Worm (Caenorhabditis elegans) whole organism, mixed stage, embryonic: ENCODE data around the gene C33F10.11.

Experiments
- nhr-12 ChIP-seq: fragments of 150-350 bp; optimal IDR thresholded peaks from 2 replicates; lab custom pipeline; 2014; ENCODE audit warnings: missing biosample characterization, missing genetic modification characterization
- nhr-76 ChIP-seq: sonication (generic microtip); optimal IDR thresholded peaks from 2 replicates; lab custom pipeline; 2017; ENCODE audit warnings: missing biosample characterization, missing genetic modification characterization
- sptf-1 ChIP-seq: sonication (generic microtip); optimal IDR thresholded peaks from 2 replicates; lab custom pipeline; 2017; ENCODE audit warnings: mild to moderate bottlenecking, missing genetic modification characterization, moderate library complexity, missing compliant biosample characterization
- unc-39 ChIP-seq: fragments of 150-350 bp; optimal IDR thresholded peaks from 2 replicates; lab custom pipeline; 2014; ENCODE audit warnings: missing biosample characterization, missing genetic modification characterization

DNA sequence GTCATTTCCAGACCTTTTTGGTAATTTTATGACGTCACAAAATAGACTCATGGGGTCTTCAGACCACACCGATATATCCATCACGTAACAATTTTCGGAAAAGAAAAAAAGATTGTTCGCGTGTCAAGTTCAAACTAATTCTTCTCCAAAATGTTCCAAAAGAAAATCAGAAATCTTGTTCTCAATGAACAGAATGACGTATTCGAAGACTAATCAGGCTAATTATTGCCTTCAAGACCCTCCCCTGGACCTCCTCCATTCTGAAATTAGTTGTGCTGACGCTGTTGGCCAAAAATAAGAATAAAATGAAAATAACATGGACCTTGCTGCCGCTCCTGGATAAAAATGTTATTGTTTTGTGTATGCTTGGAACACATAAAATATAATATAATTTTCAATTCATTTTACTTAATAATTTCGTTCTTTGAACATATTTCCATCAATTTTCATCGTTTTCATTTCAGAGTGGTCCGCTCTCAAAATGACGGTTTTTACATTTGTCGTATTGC is 44.8 kb downstream of the C33F10.11 start, which contains the start of gene F26G1.15:
- no peak for TF ChIP-seq nhr-76 (tag; lab: Kevin White, UChicago)
- TF ChIP-seq sptf-1 (tag; lab: Kevin White, UChicago) = no peak
- TF ChIP-seq unc-39 = no peak
- no peak for TF ChIP-seq nhr-12
